Worm (Caenorhabditis elegans): ENCODE measurements around the gene stip-1.

ce11 chrII:10395303-10395757 lies 45.5 kb upstream of the stip-1 start, which contains the start of gene T09F3.4:
- no peak for TF ChIP-seq unc-62 (GFP tag; optimal IDR thresholded peaks at IDR 0.05)
- TF ChIP-seq nhr-12 (tag; optimal IDR thresholded peaks at IDR 0.05) = no peak
- TF ChIP-seq tbx-2 (tag; optimal IDR thresholded peaks at IDR 0.05) = no peak
- no peak for TF ChIP-seq nhr-25 (tag; optimal IDR thresholded peaks at IDR 0.05)
- TF ChIP-seq ama-1 (optimal IDR thresholded peaks at IDR 0.05) = no peak
- peak; percentile 58 for TF ChIP-seq nhr-23 (tag; optimal IDR thresholded peaks at IDR 0.05)

Data from whole organism, L3 larva.